Fruit fly (Drosophila melanogaster): Measurements from ENCODE around the gene Piezo.

Gene Piezo

DNA sequence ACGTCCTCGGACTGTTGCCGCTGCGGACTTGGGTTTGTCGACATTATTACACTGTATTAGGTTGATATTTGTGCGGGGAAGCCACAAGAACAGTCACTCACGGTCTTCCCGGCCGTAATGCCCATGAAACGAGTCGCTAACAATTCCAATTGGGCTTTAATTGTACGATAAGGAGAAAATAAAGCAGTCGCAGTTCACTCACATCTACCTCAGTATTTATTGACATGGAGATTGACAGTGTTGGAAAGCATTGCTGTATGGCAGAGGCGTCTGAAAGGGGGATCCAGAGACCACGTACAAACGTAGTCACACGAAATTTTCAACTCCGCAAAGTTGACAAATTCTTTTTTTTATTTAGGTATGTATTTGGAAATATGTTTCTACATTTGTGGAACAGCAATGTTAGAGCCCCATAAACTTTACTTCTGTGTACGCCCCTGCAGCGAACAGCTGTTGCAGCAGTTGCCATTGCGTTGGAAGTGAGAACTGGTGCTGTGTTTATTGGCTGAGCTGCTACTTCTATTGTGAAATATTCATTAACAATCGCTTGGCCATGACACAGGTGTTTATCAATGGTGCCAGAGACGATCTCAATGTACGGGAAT lies 49.9 kb downstream of the Piezo start, which contains the start of the genes CG8372 and CG8360:
CG8372 (minus strand) TSS at position 237 of the 605 bp plus-strand sequence.
CG8360 (plus strand) TSS at position 294 of the 605 bp plus-strand sequence.
- TF ChIP-seq Dfd (GFP tag; optimal IDR thresholded peaks at IDR 0.05) (no peak), lola (GFP tag; optimal IDR thresholded peaks at IDR 0.05) (no peak), HLH106 (tag; optimal IDR thresholded peaks at IDR 0.05) (peak; percentile 99), psq (GFP tag; optimal IDR thresholded peaks at IDR 0.05) (peak; percentile 98), OdsH (GFP tag; optimal IDR thresholded peaks at IDR 0.05) (peak; percentile 100), Hr83 (GFP tag; optimal IDR thresholded peaks at IDR 0.05; ENCODE audit: poor library complexity, severe bottlenecking) (peak; percentile 99), br (GFP tag; optimal IDR thresholded peaks at IDR 0.05) (peak; percentile 100), sage (GFP tag; optimal IDR thresholded peaks at IDR 0.05) (peak; percentile 99), dsf (GFP tag; optimal IDR thresholded peaks at IDR 0.05; ENCODE audit: borderline replicate concordance) (peak; percentile 97), rgr (GFP tag; optimal IDR thresholded peaks at IDR 0.05) (peak; percentile 100), brk (GFP tag; optimal IDR thresholded peaks at IDR 0.05) (peak; percentile 99), ey (GFP tag; optimal IDR thresholded peaks at IDR 0.05) (peak; percentile 99), h (GFP tag; optimal IDR thresholded peaks at IDR 0.05) (peak; percentile 100), Abd-B (GFP tag; optimal IDR thresholded peaks at IDR 0.05) (no peak), Hnf4 (GFP tag; optimal IDR thresholded peaks at IDR 0.05) (peak; percentile 100), GATAd (GFP tag; optimal IDR thresholded peaks at IDR 0.05) (peak; percentile 98), Jra (GFP tag; optimal IDR thresholded peaks at IDR 0.05) (peak; percentile 99), pan (optimal IDR thresholded peaks at IDR 0.05) (no peak), dl (GFP tag; optimal IDR thresholded peaks at IDR 0.05; ENCODE audit: insufficient read depth in 1 of 2, partially characterized antibody in 2 of 2) (no peak), Sp1 (GFP tag; optimal IDR thresholded peaks at IDR 0.05) (peak; percentile 99), Rel (GFP tag; optimal IDR thresholded peaks at IDR 0.05) (peak; percentile 97), Rel (tag; optimal IDR thresholded peaks at IDR 0.05) (peak; percentile 92), jim (GFP tag; optimal IDR thresholded peaks at IDR 0.05) (peak; percentile 79), dmrt93B (GFP tag; optimal IDR thresholded peaks at IDR 0.05) (peak; percentile 98), CG32264 (GFP tag; optimal IDR thresholded peaks at IDR 0.05) (peak; percentile 99), sv (GFP tag; optimal IDR thresholded peaks at IDR 0.05) (peak; percentile 99), Hr78 (GFP tag; optimal IDR thresholded peaks at IDR 0.05) (no peak), foxo (GFP tag; optimal IDR thresholded peaks at IDR 0.05) (peak; percentile 98 to 100), CG9705 (GFP tag; optimal IDR thresholded peaks at IDR 0.05) (peak; percentile 99), Vsx2 (GFP tag; optimal IDR thresholded peaks at IDR 0.05; ENCODE audit: partially characterized antibody) (no peak), tai (GFP tag; optimal IDR thresholded peaks at IDR 0.05) (peak; percentile 99), woc (GFP tag; optimal IDR thresholded peaks at IDR 0.05) (peak; percentile 99), usp (GFP tag; optimal IDR thresholded peaks at IDR 0.05) (no peak), fru (GFP tag; optimal IDR thresholded peaks at IDR 0.05) (peak; percentile 99), N (GFP tag; optimal IDR thresholded peaks at IDR 0.05) (no peak), Mio (GFP tag; optimal IDR thresholded peaks at IDR 0.05) (peak; percentile 95)

DNA sequence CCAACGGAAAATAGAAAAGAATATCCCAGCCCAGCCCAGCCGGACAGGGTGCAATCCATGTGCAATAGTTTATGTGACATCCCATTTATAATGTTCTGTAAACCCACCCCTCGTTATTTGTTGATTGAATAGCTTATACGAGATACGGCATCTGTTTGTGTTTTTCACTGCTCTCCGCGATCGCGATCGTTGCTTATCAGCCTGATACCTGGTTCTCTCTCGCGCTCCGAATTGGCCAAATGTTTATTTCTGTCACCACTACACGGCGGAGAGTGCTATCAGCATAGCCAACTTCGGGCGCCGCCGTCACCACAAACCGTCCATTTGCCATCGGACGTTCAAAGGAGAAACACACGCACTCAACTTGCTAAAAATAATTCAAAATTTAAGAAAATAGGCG lies 51.1 kb downstream of the Piezo start, which contains the start of gene CG8353:
CG8353 (plus strand) TSS at position 59 of the 400 bp plus-strand sequence.
- TF ChIP-seq lola (GFP tag; optimal IDR thresholded peaks at IDR 0.05) (no peak), N (GFP tag; optimal IDR thresholded peaks at IDR 0.05) (no peak), Rel (GFP tag; optimal IDR thresholded peaks at IDR 0.05) (no peak), Rel (tag; optimal IDR thresholded peaks at IDR 0.05) (peak; percentile 68), Dif (GFP tag; optimal IDR thresholded peaks at IDR 0.05; ENCODE audit: partially characterized antibody) (peak; percentile 22), h (GFP tag; optimal IDR thresholded peaks at IDR 0.05) (no peak)

DNA sequence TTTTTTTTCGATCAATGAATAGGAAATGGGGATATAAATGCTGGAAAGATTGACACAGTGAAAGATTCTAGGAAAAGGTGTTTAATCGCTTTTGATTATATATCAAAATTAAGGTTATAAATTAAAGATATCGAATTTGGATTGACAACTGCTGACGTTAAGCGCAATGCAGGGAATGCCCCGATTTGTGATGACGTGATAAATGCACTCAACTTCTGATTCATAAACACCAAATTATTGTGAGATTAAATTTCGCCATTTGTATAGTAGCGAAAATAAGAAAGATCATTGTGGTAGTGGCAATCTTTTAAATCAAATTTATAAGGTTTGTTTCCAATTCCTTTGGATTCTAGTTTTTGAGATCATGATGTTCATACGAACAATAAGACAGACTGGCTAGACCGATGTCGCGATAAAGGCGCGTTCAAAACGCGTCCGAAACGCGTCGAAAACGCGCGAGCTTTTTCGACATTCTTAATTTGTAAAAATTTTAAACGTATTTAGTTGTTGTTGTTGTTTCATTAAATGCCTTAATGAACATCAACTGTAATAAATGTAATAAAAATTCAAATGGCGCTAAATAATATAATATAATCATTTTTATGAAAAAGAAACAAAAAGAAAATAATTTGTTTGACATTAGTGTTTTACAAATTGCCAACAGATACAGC lies 52.5 kb downstream of the Piezo start, which contains the start of gene CG8349:
CG8349 (plus strand) TSS at position 657 of the 671 bp plus-strand sequence.
- TF ChIP-seq CG9705 (GFP tag; optimal IDR thresholded peaks at IDR 0.05) (no peak), fru (GFP tag; optimal IDR thresholded peaks at IDR 0.05) (no peak), psq (GFP tag; optimal IDR thresholded peaks at IDR 0.05) (no peak), Myc (optimal IDR thresholded peaks at IDR 0.05) (peak; percentile 18), GATAd (GFP tag; optimal IDR thresholded peaks at IDR 0.05) (no peak), Jra (GFP tag; optimal IDR thresholded peaks at IDR 0.05) (no peak), ey (GFP tag; optimal IDR thresholded peaks at IDR 0.05) (no peak), Hr83 (GFP tag; optimal IDR thresholded peaks at IDR 0.05; ENCODE audit: poor library complexity, severe bottlenecking) (no peak), Mio (GFP tag; optimal IDR thresholded peaks at IDR 0.05) (no peak), rgr (GFP tag; optimal IDR thresholded peaks at IDR 0.05) (no peak), HLH106 (tag; optimal IDR thresholded peaks at IDR 0.05) (no peak), Abd-B (GFP tag; optimal IDR thresholded peaks at IDR 0.05) (no peak), CG32264 (GFP tag; optimal IDR thresholded peaks at IDR 0.05) (no peak), Vsx2 (GFP tag; optimal IDR thresholded peaks at IDR 0.05; ENCODE audit: partially characterized antibody) (no peak), dsf (GFP tag; optimal IDR thresholded peaks at IDR 0.05; ENCODE audit: borderline replicate concordance) (no peak), Rel (GFP tag; optimal IDR thresholded peaks at IDR 0.05) (no peak), Rel (tag; optimal IDR thresholded peaks at IDR 0.05) (peak; percentile 96), sage (GFP tag; optimal IDR thresholded peaks at IDR 0.05) (no peak), jim (GFP tag; optimal IDR thresholded peaks at IDR 0.05) (no peak)
